Fruit fly (Drosophila melanogaster) whole organism, wandering third instar larva: ENCODE measurements around the gene CG10280.

ENCODE experiments used
- Abd-B ChIP-seq: fragments of >200 bp; optimal IDR thresholded peaks from 2 replicates; lab custom pipeline; 2017; ENCODE audit warnings: missing biosample characterization, missing genetic modification characterization
- GATAd ChIP-seq: sonication (Bioruptor generic); optimal IDR thresholded peaks from 2 replicates; lab custom pipeline; 2016; ENCODE audit warnings: missing biosample characterization, missing genetic modification characterization
- Mio ChIP-seq: sonication (Bioruptor generic); optimal IDR thresholded peaks from 2 replicates; lab custom pipeline; 2016; ENCODE audit warnings: missing biosample characterization, missing genetic modification characterization
- Sp1 ChIP-seq: fragments of 200-800 bp; sonication (Bioruptor generic); optimal IDR thresholded peaks from 3 replicates; lab custom pipeline; 2019; ENCODE audit warnings: missing biosample characterization, mild to moderate bottlenecking, missing genetic modification characterization, moderate library complexity
- br ChIP-seq: fragments of 200-800 bp; sonication (Bioruptor generic); optimal IDR thresholded peaks from 2 replicates; lab custom pipeline; 2016; ENCODE audit warnings: missing biosample characterization, missing genetic modification characterization
- dmrt93B ChIP-seq: fragments of 200-800 bp; sonication (Bioruptor generic); optimal IDR thresholded peaks from 2 replicates; lab custom pipeline; 2018; ENCODE audit warnings: missing biosample characterization, mild to moderate bottlenecking, missing genetic modification characterization
- fru ChIP-seq: fragments of 200-800 bp; sonication (Bioruptor generic); optimal IDR thresholded peaks from 3 replicates; lab custom pipeline; 2016; ENCODE audit warnings: missing biosample characterization, mild to moderate bottlenecking, missing genetic modification characterization
- pan ChIP-seq: fragments of >200 bp; optimal IDR thresholded peaks from 2 replicates; lab custom pipeline; 2017
- psq ChIP-seq: fragments of 200-800 bp; sonication (Bioruptor generic); optimal IDR thresholded peaks from 3 replicates; lab custom pipeline; 2017; ENCODE audit warnings: missing biosample characterization, mild to moderate bottlenecking, missing genetic modification characterization, moderate library complexity
- sv ChIP-seq: fragments of 200-800 bp; sonication (Bioruptor generic); optimal IDR thresholded peaks from 3 replicates; lab custom pipeline; 2016; ENCODE audit warnings: missing biosample characterization, missing genetic modification characterization
- woc ChIP-seq: sonication (Bioruptor generic); optimal IDR thresholded peaks from 2 replicates; lab custom pipeline; 2016; ENCODE audit warnings: missing biosample characterization, mild to moderate bottlenecking, missing genetic modification characterization

DNA sequence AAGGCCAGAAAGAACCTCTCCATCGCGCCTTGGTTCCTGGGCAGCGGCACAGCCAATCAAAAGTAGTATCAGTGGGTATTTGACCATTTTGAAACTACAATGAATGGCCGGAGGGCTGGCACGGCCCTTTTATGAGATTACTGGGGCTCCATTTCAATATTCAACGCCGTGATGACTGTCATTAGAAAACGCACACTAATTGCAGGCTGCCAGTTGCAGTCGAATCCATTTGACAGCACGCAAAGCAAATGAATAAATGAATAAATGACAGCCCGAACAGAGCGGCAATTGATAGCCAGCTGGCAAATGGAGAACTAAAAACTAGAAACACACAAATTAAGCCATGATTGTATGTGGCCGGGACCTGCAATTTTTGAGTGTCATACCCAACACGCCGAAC is 35.0 kb downstream of the CG10280 start, which contains the start of gene Obp83b:
- no peak for TF ChIP-seq pan
- TF ChIP-seq sv (GFP tag; lab: Kevin White, UChicago), result no peak
- TF ChIP-seq Sp1, result no peak
- no peak for TF ChIP-seq dmrt93B (GFP tag; lab: Kevin White, UChicago)
- no peak for TF ChIP-seq psq (GFP tag; lab: Kevin White, UChicago)
- TF ChIP-seq fru, result no peak
- no peak for TF ChIP-seq GATAd (GFP tag; lab: Kevin White, UChicago)
- TF ChIP-seq woc (GFP tag; lab: Kevin White, UChicago), result no peak
- TF ChIP-seq Abd-B (GFP tag; lab: Kevin White, UChicago), result no peak
- TF ChIP-seq Mio, result no peak
- no peak for TF ChIP-seq br
